Worm (Caenorhabditis elegans) whole organism, L4 larva: ENCODE data around the gene fos-1.

Experiments used
- D1046.2 ChIP-seq: fragments of 200-800 bp; sonication (Bioruptor generic); IDR thresholded peaks from 2 replicates; pipeline ENCODE4 v1.3.6; 2022; ENCODE audit warnings: missing genetic modification characterization, missing compliant biosample characterization
- F49E8.2 ChIP-seq: sonication (generic microtip); optimal IDR thresholded peaks from 2 replicates; lab custom pipeline; 2016; ENCODE audit warnings: missing compliant biosample characterization, mild to moderate bottlenecking, missing genetic modification characterization, borderline replicate concordance
- T20F7.1 ChIP-seq: fragments of 200-800 bp; sonication (Bioruptor generic); optimal IDR thresholded peaks from 2 replicates; lab custom pipeline; 2018; ENCODE audit warnings: mild to moderate bottlenecking, missing genetic modification characterization, missing compliant biosample characterization
- Y5F2A.4 ChIP-seq: fragments of 200-800 bp; sonication (Bioruptor generic); optimal IDR thresholded peaks from 2 replicates; lab custom pipeline; 2018; ENCODE audit warnings: mild to moderate bottlenecking, missing genetic modification characterization, missing compliant biosample characterization
- Y75B8A.6 ChIP-seq: fragments of 200-800 bp; sonication (Bioruptor generic); IDR thresholded peaks from 2 replicates; pipeline ENCODE4 v1.3.6; 2022; ENCODE audit warnings: missing genetic modification reagents, missing genetic modification characterization, missing compliant biosample characterization
- aha-1 ChIP-seq: fragments of 150-350 bp; peaks from one replicate; lab custom pipeline; 2014; ENCODE audit warnings: missing biosample characterization, missing genetic modification characterization
- attf-4 ChIP-seq: sonication (generic microtip); optimal IDR thresholded peaks from 3 replicates; lab custom pipeline; 2017; ENCODE audit warnings: missing biosample characterization, missing genetic modification characterization
- ceh-20 ChIP-seq: fragments of 200-800 bp; sonication (Bioruptor generic); IDR thresholded peaks from 2 replicates; pipeline ENCODE4 v1.3.6; 2022; ENCODE audit warnings: missing genetic modification reagents, missing genetic modification characterization, missing compliant biosample characterization
- ceh-28 ChIP-seq: fragments of 150-350 bp; optimal IDR thresholded peaks from 2 replicates; lab custom pipeline; 2014; ENCODE audit warnings: missing biosample characterization, missing genetic modification reagents, missing genetic modification characterization
- ces-1 ChIP-seq: fragments of 150-350 bp; sonication (generic microtip); optimal IDR thresholded peaks from 4 replicates; lab custom pipeline; 2014; ENCODE audit warnings: missing biosample characterization, missing genetic modification reagents, missing genetic modification characterization
- ctbp-1 ChIP-seq: fragments of 200-800 bp; sonication (Bioruptor generic); IDR thresholded peaks from 2 replicates; pipeline ENCODE4 v1.3.6; 2022; ENCODE audit warnings: missing genetic modification reagents, missing genetic modification characterization, missing compliant biosample characterization
- daf-16 ChIP-seq, 3 experiments: sonication (generic microtip); optimal IDR thresholded peaks; 2 replicates each; lab custom pipeline; 2016 to 2017; ENCODE audit warnings: missing genetic modification characterization in 3 of 3, missing genetic modification reagents in 3 of 3, mild to moderate bottlenecking in 2 of 3, missing compliant biosample characterization in 2 of 3, missing biosample characterization in 1 of 3, moderate library complexity in 1 of 3
- daf-8 ChIP-seq: fragments of 200-800 bp; sonication (Bioruptor generic); IDR thresholded peaks from 2 replicates; pipeline ENCODE4 v1.3.6; 2022; ENCODE audit warnings: missing genetic modification characterization, missing compliant biosample characterization
- dmd-6 ChIP-seq: fragments of 200-800 bp; sonication (Bioruptor generic); IDR thresholded peaks from 2 replicates; pipeline ENCODE4 v1.3.6; 2022; ENCODE audit warnings: missing genetic modification reagents, missing genetic modification characterization, missing compliant biosample characterization
- dmd-8 ChIP-seq: fragments of 200-800 bp; sonication (Bioruptor generic); IDR thresholded peaks from 2 replicates; pipeline ENCODE4 v1.3.6; 2022; ENCODE audit warnings: missing genetic modification characterization, missing compliant biosample characterization
- dmd-9 ChIP-seq: fragments of 200-800 bp; sonication (Bioruptor generic); IDR thresholded peaks from 2 replicates; pipeline ENCODE4 v1.3.6; 2022; ENCODE audit warnings: missing genetic modification reagents, missing genetic modification characterization, missing compliant biosample characterization
- dpl-1 ChIP-seq: fragments of 150-350 bp; optimal IDR thresholded peaks from 2 replicates; lab custom pipeline; 2014; ENCODE audit warnings: missing biosample characterization, missing genetic modification reagents, missing genetic modification characterization
- dve-1 ChIP-seq: sonication (generic microtip); optimal IDR thresholded peaks from 2 replicates; lab custom pipeline; 2017; ENCODE audit warnings: antibody characterized with exemption, mild to moderate bottlenecking, missing genetic modification characterization, missing compliant biosample characterization; ENCODE audit not compliant: insufficient read depth
- egl-43 ChIP-seq: fragments of 200-800 bp; sonication (Bioruptor generic); IDR thresholded peaks from 2 replicates; pipeline ENCODE4 v1.3.6; 2022; ENCODE audit warnings: missing genetic modification reagents, missing genetic modification characterization, missing compliant biosample characterization
- gei-8 ChIP-seq: fragments of 200-800 bp; sonication (Bioruptor generic); optimal IDR thresholded peaks from 2 replicates; lab custom pipeline; 2018; ENCODE audit warnings: mild to moderate bottlenecking, missing genetic modification characterization, missing compliant biosample characterization
- hif-1 ChIP-seq, 2 experiments: sonication (generic microtip); optimal IDR thresholded peaks; 2 replicates each; lab custom pipeline; 2016 to 2017; ENCODE audit warnings: missing compliant biosample characterization in 2 of 2, missing genetic modification characterization in 2 of 2, missing genetic modification reagents in 2 of 2, missing genotype in 2 of 2, mild to moderate bottlenecking in 1 of 2
- hlh-30 ChIP-seq: sonication (generic microtip); optimal IDR thresholded peaks from 2 replicates; lab custom pipeline; 2017; ENCODE audit warnings: antibody characterized with exemption, mild to moderate bottlenecking, missing genetic modification characterization, missing compliant biosample characterization; ENCODE audit not compliant: insufficient read depth
- lin-1 ChIP-seq: fragments of 200-800 bp; sonication (Bioruptor generic); IDR thresholded peaks from 2 replicates; pipeline ENCODE4 v1.3.6; 2022; ENCODE audit warnings: missing genetic modification reagents, missing genetic modification characterization, missing compliant biosample characterization
- lin-13 ChIP-seq: fragments of 150-350 bp; optimal IDR thresholded peaks from 2 replicates; lab custom pipeline; 2014; ENCODE audit warnings: missing biosample characterization, missing genetic modification reagents, missing genetic modification characterization
- lin-29 ChIP-seq: fragments of 200-800 bp; sonication (Bioruptor generic); IDR thresholded peaks from 2 replicates; pipeline ENCODE4 v1.3.6; 2022; ENCODE audit warnings: missing genetic modification reagents, missing genetic modification characterization, missing compliant biosample characterization
- lir-3 ChIP-seq: sonication (generic microtip); optimal IDR thresholded peaks from 2 replicates; lab custom pipeline; 2016; ENCODE audit warnings: mild to moderate bottlenecking, missing genetic modification characterization, missing compliant biosample characterization
- madf-5 ChIP-seq, 2 experiments: fragments of 200-800 bp; sonication (Bioruptor generic); IDR thresholded peaks; 2 replicates each; pipeline ENCODE4 v1.3.6; 2022; ENCODE audit warnings: missing compliant biosample characterization in 2 of 2, missing genetic modification characterization in 2 of 2
- madf-9 ChIP-seq: fragments of 200-800 bp; sonication (Bioruptor generic); conservative IDR thresholded peaks from 2 replicates; pipeline ENCODE4 v1.3.6; 2022; ENCODE audit warnings: missing genetic modification reagents, missing genetic modification characterization, missing compliant biosample characterization
- mdt-29 ChIP-seq: fragments of 200-800 bp; sonication (Bioruptor generic); IDR thresholded peaks from 2 replicates; pipeline ENCODE4 v1.3.6; 2022; ENCODE audit warnings: missing genetic modification reagents, missing genetic modification characterization, missing compliant biosample characterization
- mep-1 ChIP-seq: fragments of 150-350 bp; sonication (generic microtip); optimal IDR thresholded peaks from 3 replicates; lab custom pipeline; 2014; ENCODE audit warnings: missing biosample characterization, missing genetic modification characterization
- mes-2 ChIP-seq: sonication (generic microtip); optimal IDR thresholded peaks from 2 replicates; lab custom pipeline; 2016; ENCODE audit warnings: missing genotype, mild to moderate bottlenecking, missing genetic modification characterization, missing compliant biosample characterization; ENCODE audit not compliant: poor library complexity, severe bottlenecking
- mxl-2 ChIP-seq: fragments of 200-800 bp; sonication (Bioruptor generic); conservative IDR thresholded peaks from 2 replicates; pipeline ENCODE4 v1.3.6; 2022; ENCODE audit warnings: missing genetic modification reagents, missing genetic modification characterization, missing compliant biosample characterization
- nhr-102 ChIP-seq: sonication (generic microtip); optimal IDR thresholded peaks from 2 replicates; lab custom pipeline; 2016; ENCODE audit warnings: mild to moderate bottlenecking, missing genetic modification characterization, moderate library complexity, missing compliant biosample characterization
- nhr-111 ChIP-seq: fragments of 200-800 bp; sonication (Bioruptor generic); optimal IDR thresholded peaks from 2 replicates; lab custom pipeline; 2018; ENCODE audit warnings: mild to moderate bottlenecking, missing genetic modification characterization, missing compliant biosample characterization
- nhr-28 ChIP-seq: fragments of 150-350 bp; optimal IDR thresholded peaks from 2 replicates; lab custom pipeline; 2014; ENCODE audit warnings: missing biosample characterization, missing genetic modification characterization
- nhr-42 ChIP-seq: fragments of 200-800 bp; sonication (Bioruptor generic); IDR thresholded peaks from 2 replicates; pipeline ENCODE4 v1.3.6; 2022; ENCODE audit warnings: missing genetic modification characterization, missing compliant biosample characterization
- nhr-6 ChIP-seq: fragments of 150-350 bp; optimal IDR thresholded peaks from 2 replicates; lab custom pipeline; 2014; ENCODE audit warnings: missing biosample characterization, missing genetic modification characterization
- nhr-76 ChIP-seq: fragments of 150-350 bp; optimal IDR thresholded peaks from 2 replicates; lab custom pipeline; 2014; ENCODE audit warnings: missing biosample characterization, missing genetic modification characterization
- nhr-77 ChIP-seq: fragments of 150-350 bp; optimal IDR thresholded peaks from 2 replicates; lab custom pipeline; 2014; ENCODE audit warnings: missing biosample characterization, missing genetic modification characterization
- php-3 ChIP-seq: fragments of 200-800 bp; sonication (Bioruptor generic); IDR thresholded peaks from 2 replicates; pipeline ENCODE4 v1.3.6; 2022; ENCODE audit warnings: missing genetic modification reagents, missing genetic modification characterization, missing compliant biosample characterization
- sdz-12 ChIP-seq: fragments of 200-800 bp; sonication (Bioruptor generic); optimal IDR thresholded peaks from 2 replicates; lab custom pipeline; 2018; ENCODE audit warnings: mild to moderate bottlenecking, missing genetic modification characterization, missing compliant biosample characterization
- snpc-1.2 ChIP-seq: fragments of 200-800 bp; sonication (Bioruptor generic); IDR thresholded peaks from 2 replicates; pipeline ENCODE4 v1.3.6; 2022; ENCODE audit warnings: missing genetic modification reagents, missing genetic modification characterization, missing compliant biosample characterization
- snpc-4 ChIP-seq: fragments of 150-350 bp; optimal IDR thresholded peaks from 2 replicates; lab custom pipeline; 2014; ENCODE audit warnings: missing biosample characterization, missing genetic modification characterization
- tag-97 ChIP-seq: fragments of 200-800 bp; sonication (Bioruptor generic); IDR thresholded peaks from 2 replicates; pipeline ENCODE4 v1.3.6; 2022; ENCODE audit warnings: missing genetic modification characterization, missing compliant biosample characterization
- tra-1 ChIP-seq: fragments of 200-800 bp; sonication (Bioruptor generic); IDR thresholded peaks from 2 replicates; pipeline ENCODE4 v1.3.6; 2022; ENCODE audit warnings: missing genetic modification reagents, missing genetic modification characterization, missing compliant biosample characterization
- unc-130 ChIP-seq: sonication (generic microtip); optimal IDR thresholded peaks from 2 replicates; lab custom pipeline; 2016; ENCODE audit warnings: missing genetic modification reagents, missing genetic modification characterization, missing compliant biosample characterization
- unc-62 ChIP-seq, 3 experiments: fragments of 150-350 bp in 1 of 3; sonication (generic microtip); optimal IDR thresholded peaks in 2 of 3; peaks in 1 of 3; 1 replicate in 1 of 3; 2 replicates in 2 of 3; lab custom pipeline; 2014 to 2017; ENCODE audit warnings: missing biosample characterization in 3 of 3, missing genetic modification characterization in 3 of 3, missing genetic modification reagents in 3 of 3, missing genotype in 1 of 3
- vab-7 ChIP-seq: fragments of 200-800 bp; sonication (Bioruptor generic); IDR thresholded peaks from 2 replicates; pipeline ENCODE4 v1.3.6; 2022; ENCODE audit warnings: missing genetic modification reagents, missing genetic modification characterization, missing compliant biosample characterization
- zag-1 ChIP-seq: fragments of 150-350 bp; optimal IDR thresholded peaks from 2 replicates; lab custom pipeline; 2014; ENCODE audit warnings: missing biosample characterization, missing genetic modification characterization
- zip-2 ChIP-seq: fragments of 150-350 bp; optimal IDR thresholded peaks from 2 replicates; lab custom pipeline; 2014; ENCODE audit warnings: missing biosample characterization, missing genetic modification characterization
- ztf-7 ChIP-seq: fragments of 150-350 bp; optimal IDR thresholded peaks from 2 replicates; lab custom pipeline; 2014; ENCODE audit warnings: missing biosample characterization, missing genetic modification characterization

fos-1 gene

ce11 chrV:6017630-6018029, 14.2 kb downstream of the fos-1 start, which contains the start of the genes rpt-2 and aps-1:
Gene rpt-2, minus strand, starts transcription at chrV:6017669.
Gene aps-1, plus strand, starts transcription at chrV:6017970.
- TF ChIP-seq lin-29 (GFP tag; lab: Robert Waterston, UW) = no peak
- TF ChIP-seq D1046.2 (GFP tag; lab: Robert Waterston, UW) = no peak
- no peak for TF ChIP-seq Y75B8A.6 (GFP tag; lab: Robert Waterston, UW)
- TF ChIP-seq daf-8 (GFP tag; lab: Robert Waterston, UW) = no peak
- TF ChIP-seq nhr-42 (GFP tag; lab: Robert Waterston, UW) = no peak
- no peak for TF ChIP-seq aha-1 (tag; lab: Kevin White, UChicago)
- TF ChIP-seq daf-16 (GFP tag; optimal IDR thresholded peaks at IDR 0.05; lab: Kevin White, UChicago) = no peak
- TF ChIP-seq daf-16 (tag; optimal IDR thresholded peaks at IDR 0.05; lab: Kevin White, UChicago) = peak; percentile 57
- TF ChIP-seq vab-7 (GFP tag; lab: Robert Waterston, UW) = no peak
- TF ChIP-seq madf-9 (GFP tag; lab: Robert Waterston, UW) = no peak
- TF ChIP-seq lir-3 (tag; lab: Kevin White, UChicago) = no peak
- TF ChIP-seq mep-1 = peak; percentile 85
- no peak for TF ChIP-seq gei-8 (GFP tag; lab: Kevin White, UChicago)
- no peak for TF ChIP-seq attf-4
- TF ChIP-seq egl-43 (GFP tag; lab: Robert Waterston, UW) = no peak
- TF ChIP-seq dve-1 (tag; lab: Kevin White, UChicago) = peak; percentile 76
- TF ChIP-seq tag-97 = no peak
- no peak for TF ChIP-seq Y5F2A.4
- no peak for TF ChIP-seq tra-1 (GFP tag; lab: Robert Waterston, UW)
- no peak for TF ChIP-seq nhr-102
- TF ChIP-seq snpc-4 = no peak
- peak; percentile 65 for TF ChIP-seq lin-13 (GFP tag; lab: Kevin White, UChicago)
- peak; percentile 89 for TF ChIP-seq hlh-30 (tag; lab: Kevin White, UChicago)
- no peak for TF ChIP-seq php-3 (GFP tag; lab: Robert Waterston, UW)
- peak; percentile 35 for TF ChIP-seq ztf-7 (tag; lab: Kevin White, UChicago)
- no peak for TF ChIP-seq dmd-8 (GFP tag; lab: Robert Waterston, UW)
- peak; percentile 26 for TF ChIP-seq unc-130 (GFP tag; lab: Kevin White, UChicago)
- no peak for TF ChIP-seq F49E8.2 (tag; lab: Kevin White, UChicago)
- TF ChIP-seq ceh-20 (GFP tag; lab: Robert Waterston, UW) = no peak
- TF ChIP-seq ctbp-1 = no peak
- no peak for TF ChIP-seq dmd-9 (GFP tag; lab: Robert Waterston, UW)
- no peak for TF ChIP-seq ces-1 (GFP tag; lab: Kevin White, UChicago)
- peak; percentile 47 for TF ChIP-seq nhr-28 (tag; lab: Kevin White, UChicago)
- TF ChIP-seq mxl-2 (GFP tag; lab: Robert Waterston, UW) = no peak
- TF ChIP-seq nhr-6 (tag; lab: Kevin White, UChicago) = peak; percentile 45
- TF ChIP-seq madf-5 (GFP tag; IDR thresholded peaks at IDR 0.05; lab: Robert Waterston, UW) = no peak
- TF ChIP-seq nhr-76 (tag; lab: Kevin White, UChicago) = no peak
- peak; percentile 34 for TF ChIP-seq dmd-6
- TF ChIP-seq nhr-111 (GFP tag; lab: Kevin White, UChicago) = no peak
- peak; percentile 66 for TF ChIP-seq nhr-77 (tag; lab: Kevin White, UChicago)
- TF ChIP-seq sdz-12 (GFP tag; lab: Kevin White, UChicago) = no peak
- peak in 1 of 2 experiments; percentile 44 for TF ChIP-seq hif-1 (tag; optimal IDR thresholded peaks at IDR 0.05; lab: Kevin White, UChicago)
- no peak for TF ChIP-seq mdt-29 (GFP tag; lab: Robert Waterston, UW)
- no peak for TF ChIP-seq zip-2 (tag; lab: Kevin White, UChicago)
- peak; percentile 87 for TF ChIP-seq mes-2
- no peak for TF ChIP-seq ceh-28 (tag; lab: Kevin White, UChicago)
- TF ChIP-seq T20F7.1 (GFP tag; lab: Kevin White, UChicago) = peak; percentile 100
- TF ChIP-seq dpl-1 (GFP tag; lab: Kevin White, UChicago) = peak; percentile 79
- TF ChIP-seq zag-1 (tag; lab: Kevin White, UChicago) = no peak
- TF ChIP-seq snpc-1.2 (GFP tag; lab: Robert Waterston, UW) = no peak
- no peak for TF ChIP-seq lin-1 (GFP tag; lab: Robert Waterston, UW)
- TF ChIP-seq unc-62 (GFP tag; optimal IDR thresholded peaks at IDR 0.05 in 1 of 2; lab: Kevin White, UChicago) = no peak
- TF ChIP-seq unc-62 (tag; optimal IDR thresholded peaks at IDR 0.05; lab: Kevin White, UChicago) = no peak
